Worm (Caenorhabditis elegans): ENCODE results near the gene skpo-1.
A peak's percentile ranks its signal among the peaks of the same experiment; 100 is the strongest.

skpo-1 gene

ce11 chrII:8404748-8405147 lies at the start of gene skpo-1:
Gene skpo-1, minus strand, starts transcription at chrII:8404848.
- TF ChIP-seq elt-3 (tag; optimal IDR thresholded peaks at IDR 0.05) = no peak
- no peak for TF ChIP-seq efl-1 (optimal IDR thresholded peaks at IDR 0.05)
- TF ChIP-seq efl-1 (GFP tag; optimal IDR thresholded peaks at IDR 0.05 in 1 of 2) = peak in 1 of 2 experiments; percentile 10

DNA sequence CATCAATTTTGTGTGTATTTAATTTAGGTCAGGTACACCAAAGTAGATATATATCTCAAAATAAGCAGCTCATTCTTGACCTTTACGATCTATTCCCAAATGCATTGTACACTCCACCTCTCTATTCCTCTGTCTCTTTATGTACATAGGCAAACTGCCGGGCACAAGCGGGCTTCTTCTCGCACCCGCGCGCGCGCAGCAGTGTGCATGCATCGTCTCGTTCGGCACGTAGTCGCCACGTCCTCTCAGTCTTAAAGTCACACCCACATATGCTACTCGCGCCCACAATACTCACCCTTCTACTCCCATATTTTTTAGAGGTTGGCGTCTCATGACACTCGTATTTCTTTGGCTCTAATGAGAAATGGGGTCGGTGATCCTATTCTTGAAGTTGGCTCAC lies 46.8 kb upstream of the skpo-1 start:
- TF ChIP-seq jun-1 (tag; optimal IDR thresholded peaks at IDR 0.05) (no peak), lin-35 (GFP tag; optimal IDR thresholded peaks at IDR 0.05) (no peak), nhr-71 (tag; optimal IDR thresholded peaks at IDR 0.05) (no peak), lin-14 (GFP tag; optimal IDR thresholded peaks at IDR 0.05) (peak; percentile 55), nhr-47 (tag; optimal IDR thresholded peaks at IDR 0.05) (no peak), fkh-8 (tag; optimal IDR thresholded peaks at IDR 0.05) (peak; percentile 57), lin-13 (GFP tag; optimal IDR thresholded peaks at IDR 0.05) (no peak), aha-1 (tag; optimal IDR thresholded peaks at IDR 0.05) (peak; percentile 31)

DNA sequence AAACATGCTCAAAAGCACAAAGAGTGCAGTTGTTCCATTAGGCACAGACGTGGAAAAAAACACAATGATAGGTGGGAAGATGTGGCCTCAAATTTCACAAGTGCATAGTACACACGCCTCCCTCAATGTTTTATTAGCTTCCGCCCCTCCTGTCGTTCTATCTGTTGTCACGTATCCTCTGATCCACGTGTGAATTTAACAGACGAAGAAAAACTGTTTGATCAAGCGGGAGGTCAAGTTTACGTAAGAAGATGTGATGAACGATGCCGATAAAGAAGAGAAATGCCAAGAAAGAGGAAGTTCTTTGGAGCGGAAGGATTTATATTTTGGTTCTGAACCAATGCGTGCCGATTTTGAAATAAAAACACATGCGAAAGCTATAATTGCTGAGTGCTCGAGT lies 46.1 kb upstream of the skpo-1 start:
- TF ChIP-seq mdl-1 (tag; optimal IDR thresholded peaks at IDR 0.05) (peak in 1 of 2 experiments; percentile 31), blmp-1 (tag; optimal IDR thresholded peaks at IDR 0.05) (peak; percentile 74), nhr-85 (tag) (peak; percentile 73), unc-30 (tag; optimal IDR thresholded peaks at IDR 0.05) (no peak), fkh-4 (tag; optimal IDR thresholded peaks at IDR 0.05; ENCODE audit: borderline replicate concordance) (no peak), egl-13 (tag; optimal IDR thresholded peaks at IDR 0.05) (no peak), xbp-1 (tag; optimal IDR thresholded peaks at IDR 0.05) (no peak), elt-3 (tag; optimal IDR thresholded peaks at IDR 0.05) (peak in 2 of 6 experiments; percentile 15 to 70), aha-1 (tag; optimal IDR thresholded peaks at IDR 0.05) (no peak), unc-98 (GFP tag; IDR thresholded peaks at IDR 0.05) (no peak), lin-39 (tag; optimal IDR thresholded peaks at IDR 0.05) (no peak), snu-23 (GFP tag; optimal IDR thresholded peaks at IDR 0.05) (peak; percentile 8), nhr-20 (tag; optimal IDR thresholded peaks at IDR 0.05) (peak; percentile 48), tbx-2 (tag; optimal IDR thresholded peaks at IDR 0.05) (no peak), ceh-90 (tag; optimal IDR thresholded peaks at IDR 0.05) (no peak), nhr-71 (tag; optimal IDR thresholded peaks at IDR 0.05) (peak; percentile 33), unc-86 (tag; optimal IDR thresholded peaks at IDR 0.05) (no peak), hlh-4 (tag; optimal IDR thresholded peaks at IDR 0.05) (no peak), lin-14 (GFP tag; optimal IDR thresholded peaks at IDR 0.05) (peak; percentile 61), nhr-19 (GFP tag; conservative IDR thresholded peaks at IDR 0.05) (peak; percentile 40; the same call in 1 of the 2 replicates)

- peak; percentile 11 for TF ChIP-seq elt-2 (tag; optimal IDR thresholded peaks at IDR 0.05)
- TF ChIP-seq nhr-20 (tag; optimal IDR thresholded peaks at IDR 0.05) = peak; percentile 43
- TF ChIP-seq xbp-1 (tag; optimal IDR thresholded peaks at IDR 0.05) = no peak
- no peak for TF ChIP-seq unc-130 (tag; optimal IDR thresholded peaks at IDR 0.05)
- no peak for TF ChIP-seq mdl-1 (tag; optimal IDR thresholded peaks at IDR 0.05)
- TF ChIP-seq nhr-85 (tag) = no peak
- peak in 1 of 2 experiments; percentile 26 for TF ChIP-seq lin-35 (GFP tag; optimal IDR thresholded peaks at IDR 0.05)
- TF ChIP-seq pag-3 (tag; optimal IDR thresholded peaks at IDR 0.05; ENCODE audit: borderline replicate concordance, insufficient read depth) = no peak
- TF ChIP-seq F16B12.6 (tag; optimal IDR thresholded peaks at IDR 0.05) = no peak
- TF ChIP-seq nhr-84 (tag; optimal IDR thresholded peaks at IDR 0.05) = no peak
- TF ChIP-seq nhr-12 (tag; optimal IDR thresholded peaks at IDR 0.05) = no peak
- no peak for TF ChIP-seq lin-13 (GFP tag; optimal IDR thresholded peaks at IDR 0.05)
Observed at ce11 chrII:8449660-8450118, 45.0 kb upstream of the skpo-1 start, which contains the start of gene F22B5.4. Gene F22B5.4, plus strand, starts transcription at chrII:8449710.

DNA sequence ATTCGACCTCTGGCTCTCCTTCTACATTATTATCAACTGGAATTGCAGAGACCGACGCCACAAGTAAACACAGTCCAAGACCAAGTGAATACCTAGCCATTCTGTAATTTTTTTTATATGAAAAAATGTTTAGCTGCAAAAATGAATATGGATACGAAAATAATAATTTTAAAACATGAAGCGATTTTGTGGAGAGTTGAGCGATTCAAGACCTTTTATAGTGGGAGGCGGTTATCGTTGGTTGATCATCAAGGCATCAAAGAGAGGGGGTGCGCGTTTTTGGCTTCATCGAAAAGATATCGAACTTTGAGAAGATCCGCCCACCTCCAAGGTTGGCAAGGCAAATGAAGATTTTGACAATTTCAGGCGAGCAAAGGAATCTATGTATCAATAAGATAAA lies 42.1 kb upstream of the skpo-1 start, which contains the start of gene cut-3:
Gene cut-3, minus strand, starts transcription at position 101 of the 400 bp plus-strand sequence.
- TF ChIP-seq aly-2 (tag; optimal IDR thresholded peaks at IDR 0.05) (no peak), snu-23 (GFP tag; optimal IDR thresholded peaks at IDR 0.05) (no peak), alr-1 (tag; optimal IDR thresholded peaks at IDR 0.05; ENCODE audit: borderline replicate concordance) (no peak), hlh-17 (GFP tag; optimal IDR thresholded peaks at IDR 0.05; ENCODE audit: borderline replicate concordance) (no peak), efl-3 (GFP tag; optimal IDR thresholded peaks at IDR 0.05) (no peak), C04F5.9 (tag; optimal IDR thresholded peaks at IDR 0.05) (no peak), irx-1 (tag; optimal IDR thresholded peaks at IDR 0.05) (no peak), nhr-19 (GFP tag; conservative IDR thresholded peaks at IDR 0.05) (no peak), sox-4 (tag; optimal IDR thresholded peaks at IDR 0.05) (no peak), egl-27 (tag; optimal IDR thresholded peaks at IDR 0.05) (no peak), zip-4 (GFP tag; optimal IDR thresholded peaks at IDR 0.05) (no peak), ztf-11 (tag; optimal IDR thresholded peaks at IDR 0.05) (no peak), lsy-2 (tag; optimal IDR thresholded peaks at IDR 0.05) (no peak), dpl-1 (GFP tag; optimal IDR thresholded peaks at IDR 0.05) (no peak), hlh-4 (tag; optimal IDR thresholded peaks at IDR 0.05) (no peak), unc-130 (tag; optimal IDR thresholded peaks at IDR 0.05) (no peak), unc-98 (GFP tag; IDR thresholded peaks at IDR 0.05) (no peak)

Measured in whole organism, L1 larva.